Fruit fly (Drosophila melanogaster) whole organism, embryonic: ENCODE results near the gene Pdxk.

Experiments
- Adf1 ChIP-seq: fragments of 200-800 bp; sonication (Bioruptor generic); IDR thresholded peaks from 2 replicates; pipeline ENCODE4 v1.3.6; 2022; ENCODE audit warnings: missing biosample characterization, missing genetic modification characterization
- CG1024 ChIP-seq: fragments of 200-800 bp; sonication (Bioruptor generic); IDR thresholded peaks from 2 replicates; pipeline ENCODE4 v1.3.6; 2022; ENCODE audit warnings: missing biosample characterization, missing genetic modification characterization
- CG10267 ChIP-seq: fragments of 200-800 bp; sonication (Bioruptor generic); optimal IDR thresholded peaks from 2 replicates; lab custom pipeline; 2018; ENCODE audit warnings: missing biosample characterization, mild to moderate bottlenecking, missing genetic modification characterization, moderate library complexity
- CG10431 ChIP-seq: fragments of 200-800 bp; sonication (Bioruptor generic); optimal IDR thresholded peaks from 3 replicates; lab custom pipeline; 2018; ENCODE audit warnings: missing biosample characterization, mild to moderate bottlenecking, missing genetic modification characterization
- CG10959 ChIP-seq: fragments of 200-800 bp; sonication (Bioruptor generic); IDR thresholded peaks from 2 replicates; pipeline ENCODE4 v1.3.6; 2022; ENCODE audit warnings: missing biosample characterization, missing genetic modification characterization
- CG11456 ChIP-seq: fragments of 200-800 bp; sonication (Bioruptor generic); IDR thresholded peaks from 3 replicates; pipeline ENCODE4 v1.3.6; 2022; ENCODE audit warnings: missing biosample characterization, missing genetic modification characterization
- CG14441 ChIP-seq: fragments of 200-800 bp; sonication (Bioruptor generic); IDR thresholded peaks from 2 replicates; pipeline ENCODE4 v1.3.6; 2022; ENCODE audit warnings: missing biosample characterization, missing genetic modification characterization
- CG15011 ChIP-seq: fragments of 200-800 bp; sonication (Bioruptor generic); optimal IDR thresholded peaks from 3 replicates; lab custom pipeline; 2018; ENCODE audit warnings: missing biosample characterization, mild to moderate bottlenecking, missing genetic modification characterization
- CG1602 ChIP-seq: fragments of 200-800 bp; sonication (Bioruptor generic); optimal IDR thresholded peaks from 3 replicates; lab custom pipeline; 2016; ENCODE audit warnings: missing biosample characterization, missing genetic modification characterization
- CG18764 ChIP-seq: fragments of 200-800 bp; sonication (Bioruptor generic); optimal IDR thresholded peaks from 3 replicates; lab custom pipeline; 2016; ENCODE audit warnings: missing biosample characterization, missing genetic modification characterization
- CG2199 ChIP-seq: fragments of 200-800 bp; sonication (Bioruptor generic); IDR thresholded peaks from 3 replicates; pipeline ENCODE4 v1.3.6; 2022; ENCODE audit warnings: missing biosample characterization, missing genetic modification characterization
- CG2202 ChIP-seq: fragments of 200-800 bp; sonication (Bioruptor generic); optimal IDR thresholded peaks from 2 replicates; lab custom pipeline; 2018; ENCODE audit warnings: missing biosample characterization, mild to moderate bottlenecking, missing genetic modification characterization
- CG2712 ChIP-seq: fragments of 200-800 bp; optimal IDR thresholded peaks from 3 replicates; lab custom pipeline; 2019; ENCODE audit warnings: missing biosample characterization, mild to moderate bottlenecking, missing genetic modification characterization, moderate library complexity
- CG6272 ChIP-seq: fragments of 200-800 bp; sonication (Bioruptor generic); IDR thresholded peaks from 2 replicates; pipeline ENCODE4 v1.3.6; 2022; ENCODE audit warnings: missing biosample characterization, missing genetic modification characterization
- CG7372 ChIP-seq: fragments of 200-800 bp; sonication (Bioruptor generic); IDR thresholded peaks from 2 replicates; pipeline ENCODE4 v1.3.6; 2022; ENCODE audit warnings: missing biosample characterization, missing genetic modification characterization
- CG7556 ChIP-seq: fragments of 200-800 bp; sonication (Bioruptor generic); optimal IDR thresholded peaks from 2 replicates; lab custom pipeline; 2017; ENCODE audit warnings: missing biosample characterization, mild to moderate bottlenecking, missing genetic modification characterization
- CG8359 ChIP-seq: fragments of 200-800 bp; sonication (Bioruptor generic); optimal IDR thresholded peaks from 2 replicates; lab custom pipeline; 2017; ENCODE audit warnings: missing biosample characterization, mild to moderate bottlenecking, missing genetic modification characterization, borderline replicate concordance
- CG9932 ChIP-seq: fragments of 200-800 bp; sonication (Bioruptor generic); IDR thresholded peaks from 2 replicates; pipeline ENCODE4 v1.3.6; 2022; ENCODE audit warnings: missing biosample characterization, missing genetic modification characterization
- CTCF ChIP-seq: fragments of 200-800 bp; sonication (Bioruptor generic); optimal IDR thresholded peaks from 2 replicates; lab custom pipeline; 2017; ENCODE audit warnings: missing biosample characterization, mild to moderate bottlenecking, missing genetic modification characterization, moderate library complexity
- Dfd ChIP-seq, 2 experiments: fragments of >200 bp; optimal IDR thresholded peaks; 2 replicates each; lab custom pipeline; 2017; ENCODE audit warnings: missing biosample characterization in 2 of 2, missing genetic modification characterization in 2 of 2
- HHEX ChIP-seq: fragments of 200-800 bp; sonication (Bioruptor generic); optimal IDR thresholded peaks from 3 replicates; lab custom pipeline; 2017; ENCODE audit warnings: missing biosample characterization, mild to moderate bottlenecking, missing genetic modification characterization, missing genetic modification reagents
- HLH4C ChIP-seq: fragments of 200-800 bp; sonication (Bioruptor generic); IDR thresholded peaks from 3 replicates; pipeline ENCODE4 v1.3.6; 2022; ENCODE audit warnings: missing biosample characterization, missing genetic modification characterization; ENCODE audit not compliant: partially characterized antibody
- HmgD ChIP-seq: fragments of 200-800 bp; sonication (Bioruptor generic); optimal IDR thresholded peaks from 3 replicates; lab custom pipeline; 2016; ENCODE audit warnings: missing biosample characterization, missing genetic modification characterization
- Hr78 ChIP-seq, 2 experiments: fragments of 200-800 bp in 1 of 2; fragments of >200 bp in 1 of 2; sonication (Bioruptor generic) in 1 of 2; optimal IDR thresholded peaks; 2 replicates each; lab custom pipeline; 2017 to 2019; ENCODE audit warnings: missing biosample characterization in 2 of 2, missing genetic modification characterization in 2 of 2, mild to moderate bottlenecking in 1 of 2, moderate library complexity in 1 of 2
- Kr ChIP-seq: fragments of 200-800 bp; sonication (Bioruptor generic); optimal IDR thresholded peaks from 2 replicates; lab custom pipeline; 2017; ENCODE audit warnings: missing biosample characterization, mild to moderate bottlenecking, missing genetic modification characterization
- MESR4 ChIP-seq: fragments of 200-800 bp; sonication (Bioruptor generic); optimal IDR thresholded peaks from 2 replicates; lab custom pipeline; 2018; ENCODE audit warnings: missing biosample characterization, mild to moderate bottlenecking, missing genetic modification characterization, moderate library complexity
- Mad ChIP-seq: fragments of 200-800 bp; sonication (Bioruptor generic); optimal IDR thresholded peaks from 2 replicates; lab custom pipeline; 2016; ENCODE audit warnings: missing biosample characterization, missing genetic modification characterization
- NC2β ChIP-seq: fragments of 200-800 bp; sonication (Bioruptor generic); optimal IDR thresholded peaks from 2 replicates; lab custom pipeline; 2016; ENCODE audit warnings: missing biosample characterization, missing genetic modification characterization
- Optix ChIP-seq: fragments of 200-800 bp; sonication (Bioruptor generic); IDR thresholded peaks from 3 replicates; pipeline ENCODE4 v1.3.6; 2022; ENCODE audit warnings: missing biosample characterization, missing genetic modification characterization
- Side ChIP-seq: fragments of 200-800 bp; sonication (Bioruptor generic); optimal IDR thresholded peaks from 2 replicates; lab custom pipeline; 2016; ENCODE audit warnings: missing biosample characterization, missing genetic modification characterization
- Trl ChIP-seq, 3 experiments: fragments of >200 bp in 2 of 3; fragments of 200-800 bp in 1 of 3; sonication (Bioruptor generic) in 1 of 3; optimal IDR thresholded peaks; 2 replicates in 1 of 3; 3 replicates in 2 of 3; lab custom pipeline; 2016 to 2017; ENCODE audit warnings: missing biosample characterization in 1 of 3, missing genetic modification characterization in 1 of 3
- aop ChIP-seq: fragments of 200-800 bp; sonication (Bioruptor generic); IDR thresholded peaks from 2 replicates; pipeline ENCODE4 v1.3.6; 2022; ENCODE audit warnings: missing biosample characterization, missing genetic modification characterization
- ash1 ChIP-seq: fragments of 200-800 bp; sonication (Bioruptor generic); optimal IDR thresholded peaks from 2 replicates; lab custom pipeline; 2018; ENCODE audit warnings: missing biosample characterization, mild to moderate bottlenecking, missing genetic modification characterization
- bab2 ChIP-seq: fragments of 200-800 bp; sonication (Bioruptor generic); optimal IDR thresholded peaks from 2 replicates; lab custom pipeline; 2016; ENCODE audit warnings: missing biosample characterization, missing genetic modification characterization
- crol ChIP-seq: fragments of 200-800 bp; sonication (Bioruptor generic); IDR thresholded peaks from 2 replicates; pipeline ENCODE4 v1.3.6; 2022; ENCODE audit warnings: missing biosample characterization, missing genetic modification characterization
- gcm2 ChIP-seq: fragments of 200-800 bp; sonication (Bioruptor generic); optimal IDR thresholded peaks from 2 replicates; lab custom pipeline; 2016; ENCODE audit warnings: missing biosample characterization, missing genetic modification characterization
- jigr1 ChIP-seq: fragments of 200-800 bp; sonication (Bioruptor generic); IDR thresholded peaks from 3 replicates; pipeline ENCODE4 v1.3.6; 2022; ENCODE audit warnings: missing biosample characterization, missing genetic modification characterization
- jing ChIP-seq: fragments of 200-800 bp; sonication (Bioruptor generic); optimal IDR thresholded peaks from 2 replicates; lab custom pipeline; 2018; ENCODE audit warnings: missing biosample characterization, mild to moderate bottlenecking, missing genetic modification characterization
- lola ChIP-seq, 3 experiments: fragments of >200 bp in 2 of 3; fragments of 200-800 bp in 1 of 3; sonication (Bioruptor generic) in 1 of 3; optimal IDR thresholded peaks; 2 replicates each; lab custom pipeline; 2017 to 2019; ENCODE audit warnings: missing biosample characterization in 3 of 3, missing genetic modification characterization in 3 of 3, mild to moderate bottlenecking in 1 of 3, moderate library complexity in 1 of 3
- nerfin-1 ChIP-seq: fragments of 200-800 bp; sonication (Bioruptor generic); optimal IDR thresholded peaks from 3 replicates; lab custom pipeline; 2019; ENCODE audit warnings: missing biosample characterization, mild to moderate bottlenecking, missing genetic modification characterization, moderate library complexity
- nmo ChIP-seq: fragments of 200-800 bp; sonication (Bioruptor generic); optimal IDR thresholded peaks from 2 replicates; lab custom pipeline; 2018; ENCODE audit warnings: missing biosample characterization, mild to moderate bottlenecking, missing genetic modification characterization, moderate library complexity
- phol ChIP-seq: fragments of 200-800 bp; sonication (Bioruptor generic); optimal IDR thresholded peaks from 3 replicates; lab custom pipeline; 2018; ENCODE audit warnings: missing biosample characterization, mild to moderate bottlenecking, missing genetic modification characterization, moderate library complexity
- pros ChIP-seq: fragments of 200-800 bp; sonication (Bioruptor generic); optimal IDR thresholded peaks from 3 replicates; lab custom pipeline; 2019; ENCODE audit warnings: missing biosample characterization, mild to moderate bottlenecking, missing genetic modification characterization, moderate library complexity
- ranshi ChIP-seq: fragments of 200-800 bp; sonication (Bioruptor generic); IDR thresholded peaks from 2 replicates; pipeline ENCODE4 v1.3.6; 2022; ENCODE audit warnings: missing biosample characterization, missing genetic modification characterization
- salm ChIP-seq: fragments of 200-800 bp; sonication (Bioruptor generic); optimal IDR thresholded peaks from 2 replicates; lab custom pipeline; 2018; ENCODE audit warnings: missing biosample characterization, mild to moderate bottlenecking, missing genetic modification characterization
- sc ChIP-seq, 3 experiments: fragments of >200 bp in 2 of 3; fragments of 200-800 bp in 1 of 3; sonication (Bioruptor generic) in 1 of 3; optimal IDR thresholded peaks; 2 replicates in 2 of 3; 3 replicates in 1 of 3; lab custom pipeline; 2017; ENCODE audit warnings: mild to moderate bottlenecking in 1 of 3, missing biosample characterization in 1 of 3, missing genetic modification characterization in 1 of 3, missing genetic modification reagents in 1 of 3
- sob ChIP-seq: fragments of 200-800 bp; sonication (Bioruptor generic); IDR thresholded peaks from 2 replicates; pipeline ENCODE4 v1.3.6; 2022; ENCODE audit warnings: missing biosample characterization, missing genetic modification characterization
- sr ChIP-seq: fragments of 200-800 bp; sonication (Bioruptor generic); IDR thresholded peaks from 3 replicates; pipeline ENCODE4 v1.3.6; 2022; ENCODE audit warnings: missing biosample characterization, missing genetic modification characterization
- zfh1 ChIP-seq: fragments of 200-800 bp; sonication (Bioruptor generic); IDR thresholded peaks from 3 replicates; pipeline ENCODE4 v1.3.6; 2022; ENCODE audit warnings: missing biosample characterization, missing genetic modification characterization

Pdxk gene

DNA sequence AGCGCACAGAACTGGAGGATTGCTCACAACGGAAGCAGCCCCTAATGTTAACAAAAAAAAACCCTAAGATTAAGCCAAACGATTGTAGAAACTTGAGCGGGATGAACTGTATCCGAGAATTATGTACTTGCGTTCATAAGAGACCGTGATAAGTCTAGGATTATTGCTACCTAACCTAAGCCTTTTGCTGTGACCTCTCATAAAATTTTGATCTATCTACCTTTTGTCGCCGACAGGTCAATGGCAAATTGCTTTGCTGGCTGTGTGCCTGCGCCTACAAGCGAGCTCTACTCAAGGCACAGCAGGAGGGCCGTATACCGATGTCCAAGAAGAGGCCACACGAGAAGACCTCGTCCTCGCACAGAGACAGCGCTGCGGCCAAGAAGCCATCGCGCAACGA lies 8.5 kb downstream of the Pdxk start (continued):
- no peak for TF ChIP-seq Trl (optimal IDR thresholded peaks at IDR 0.05; lab: Kevin White, UChicago)
- TF ChIP-seq Trl (GFP tag; optimal IDR thresholded peaks at IDR 0.05; lab: Kevin White, UChicago) = no peak

DNA sequence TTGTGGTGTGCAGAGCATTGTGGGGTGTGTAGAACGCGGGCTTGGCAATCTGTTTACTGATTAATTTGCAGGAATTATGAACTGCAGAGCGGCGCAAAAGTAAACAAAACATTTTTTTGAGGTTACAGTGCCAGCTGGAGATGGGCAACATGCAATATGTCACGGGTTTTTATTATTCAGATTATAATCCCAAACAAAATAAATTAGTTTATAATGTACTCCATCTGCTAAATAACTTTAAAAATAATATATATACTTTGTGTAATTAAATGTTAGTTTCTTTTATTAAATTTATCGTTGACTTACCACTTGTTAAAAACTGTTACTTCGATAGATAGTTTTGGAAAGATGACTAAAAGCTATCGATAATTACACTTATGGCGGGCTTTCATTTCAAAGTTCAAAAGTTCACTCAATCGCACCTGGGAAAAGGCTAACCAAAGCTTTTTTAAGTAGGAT lies 10.8 kb downstream of the Pdxk start, which contains the start of gene Fdx1:
Gene Fdx1, minus strand, starts transcription at position 332 of the 459 bp plus-strand sequence.
- no peak for TF ChIP-seq Hr78 (GFP tag; optimal IDR thresholded peaks at IDR 0.05; lab: Kevin White, UChicago)
- TF ChIP-seq CG11456 = 0 out of 3 replicates have a peak, but pooled peaks have one; percentile 27
- peak; percentile 45 for TF ChIP-seq nmo (GFP tag; lab: Kevin White, UChicago)
- TF ChIP-seq gcm2 = no peak
- peak; percentile 73 for TF ChIP-seq HLH4C (GFP tag; lab: Robert Waterston, UW)
- TF ChIP-seq sc (optimal IDR thresholded peaks at IDR 0.05; lab: Kevin White, UChicago) = no peak
- no peak for TF ChIP-seq sc (GFP tag; optimal IDR thresholded peaks at IDR 0.05; lab: Kevin White, UChicago)
- no peak for TF ChIP-seq Kr (GFP tag; lab: Kevin White, UChicago)
- 0 out of 2 replicates have a peak, but pooled peaks have one; percentile 29 for TF ChIP-seq CG14441
- peak; percentile 36 for TF ChIP-seq phol (tag; lab: Kevin White, UChicago)
- no peak for TF ChIP-seq Side
- TF ChIP-seq CG2202 (tag; lab: Kevin White, UChicago) = no peak
- no peak for TF ChIP-seq HmgD (GFP tag; lab: Kevin White, UChicago)
- TF ChIP-seq bab2 (GFP tag; lab: Kevin White, UChicago) = no peak
- no peak for TF ChIP-seq zfh1 (GFP tag; lab: Robert Waterston, UW)
- no peak for TF ChIP-seq Dfd (GFP tag; optimal IDR thresholded peaks at IDR 0.05; lab: Kevin White, UChicago)
- no peak for TF ChIP-seq sr (GFP tag; lab: Robert Waterston, UW)
- TF ChIP-seq Adf1 (GFP tag; lab: Robert Waterston, UW) = no peak
- TF ChIP-seq CG8359 (GFP tag; lab: Kevin White, UChicago) = no peak
- TF ChIP-seq jigr1 (GFP tag; lab: Robert Waterston, UW) = no peak
- TF ChIP-seq ranshi (GFP tag; lab: Robert Waterston, UW) = peak; percentile 37; the same call in 1 of the 2 replicates
- peak; percentile 8 for TF ChIP-seq CG7556 (GFP tag; lab: Kevin White, UChicago)
- TF ChIP-seq CG15011 (GFP tag; lab: Kevin White, UChicago) = no peak
- no peak for TF ChIP-seq nerfin-1 (tag; lab: Kevin White, UChicago)
- no peak for TF ChIP-seq jing (GFP tag; lab: Kevin White, UChicago)
- TF ChIP-seq sob (GFP tag; lab: Robert Waterston, UW) = 0 out of 2 replicates have a peak, but pooled peaks have one; percentile 48
- TF ChIP-seq aop (GFP tag; lab: Robert Waterston, UW) = no peak
- TF ChIP-seq CG1024 (GFP tag; lab: Robert Waterston, UW) = no peak
- no peak for TF ChIP-seq ash1 (GFP tag; lab: Kevin White, UChicago)
- no peak for TF ChIP-seq CTCF (GFP tag; lab: Kevin White, UChicago)
- TF ChIP-seq CG10267 (tag; lab: Kevin White, UChicago) = peak; percentile 39
- peak; percentile 12 for TF ChIP-seq MESR4 (GFP tag; lab: Kevin White, UChicago)
- peak; percentile 21 for TF ChIP-seq CG18764 (GFP tag; lab: Kevin White, UChicago)
- TF ChIP-seq CG9932 = peak; percentile 71
- TF ChIP-seq CG1602 (GFP tag; lab: Kevin White, UChicago) = no peak
- TF ChIP-seq HHEX (GFP tag; lab: Kevin White, UChicago) = no peak
- TF ChIP-seq CG2712 (tag; lab: Kevin White, UChicago) = peak; percentile 45
- TF ChIP-seq Optix (GFP tag; lab: Robert Waterston, UW) = no peak
- no peak for TF ChIP-seq NC2β (GFP tag; lab: Kevin White, UChicago)
- no peak for TF ChIP-seq pros (GFP tag; lab: Kevin White, UChicago)
- no peak for TF ChIP-seq CG2199 (GFP tag; lab: Robert Waterston, UW)
- TF ChIP-seq crol (GFP tag; lab: Robert Waterston, UW) = no peak
- peak in 1 of 3 experiments; percentile 14 for TF ChIP-seq lola (GFP tag; optimal IDR thresholded peaks at IDR 0.05; lab: Kevin White, UChicago)
- no peak for TF ChIP-seq Mad (GFP tag; lab: Kevin White, UChicago)
- no peak for TF ChIP-seq CG10431 (GFP tag; lab: Kevin White, UChicago)
- TF ChIP-seq CG7372 = peak; percentile 30; the same call in 1 of the 2 replicates
- no peak for TF ChIP-seq salm
- TF ChIP-seq CG6272 = peak; percentile 31; the same call in 1 of the 2 replicates
- no peak for TF ChIP-seq CG10959 (GFP tag; lab: Robert Waterston, UW)
